ENCODE assay signal across 1 fruit fly cellular context in the genomic region with DNA sequence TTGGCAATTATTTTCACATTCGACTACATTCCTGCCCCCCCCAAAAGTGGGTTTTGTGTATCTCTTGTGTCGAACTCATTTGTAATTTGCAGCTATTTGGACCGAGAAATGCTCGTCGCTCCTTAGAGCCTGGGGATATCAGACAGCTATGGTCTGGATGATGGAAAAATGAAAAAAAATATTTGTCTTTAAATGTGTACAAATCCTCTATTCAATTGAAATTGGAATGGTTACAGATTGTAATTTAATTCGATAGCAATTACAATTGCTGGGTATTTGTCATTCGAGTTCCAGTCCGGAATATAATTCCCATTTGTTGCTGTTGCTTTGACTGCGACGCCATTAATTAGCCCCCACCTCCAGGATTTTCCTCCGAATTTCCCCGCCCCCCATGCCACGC.
TF ChIP-seq lines count a peak whose summit lies in the region.

No protein-coding gene starts in this region.

TF ChIP-seq in whole organism, embryonic, 481 proteins besides CTCF, POLR2A, EP300 and RAD21 (continued from another document):
- no peak for TF ChIP-seq Myb (GFP tag; optimal IDR thresholded peaks at IDR 0.05; lab: Kevin White, UChicago)
- no peak for TF ChIP-seq slp2 (GFP tag; optimal IDR thresholded peaks at IDR 0.05; lab: Kevin White, UChicago)
- no peak for TF ChIP-seq NC2β (GFP tag; optimal IDR thresholded peaks at IDR 0.05; lab: Kevin White, UChicago)
- no peak for TF ChIP-seq CG8944 (GFP tag; optimal IDR thresholded peaks at IDR 0.05; lab: Kevin White, UChicago)
- no peak for TF ChIP-seq tx (GFP tag; optimal IDR thresholded peaks at IDR 0.05; lab: Kevin White, UChicago)
- TF ChIP-seq CG8281 (tag; optimal IDR thresholded peaks at IDR 0.05; lab: Kevin White, UChicago), result no peak
- TF ChIP-seq CG10366 (GFP tag; IDR thresholded peaks at IDR 0.05; lab: Robert Waterston, UW), result peak; percentile 45; the same call in 1 of the 2 replicates
- no peak for TF ChIP-seq gsb-n (tag; optimal IDR thresholded peaks at IDR 0.05; lab: Kevin White, UChicago)
- peak; percentile 79 for TF ChIP-seq CG1603 (tag; optimal IDR thresholded peaks at IDR 0.05; lab: Kevin White, UChicago)
- TF ChIP-seq vvl (GFP tag; IDR thresholded peaks at IDR 0.05; lab: Robert Waterston, UW), result peak; percentile 35; the same call in 1 of the 2 replicates
- TF ChIP-seq CG13123 (GFP tag; optimal IDR thresholded peaks at IDR 0.05; lab: Kevin White, UChicago), result no peak
- no peak for TF ChIP-seq MBD-R2 (GFP tag; IDR thresholded peaks at IDR 0.05; lab: Robert Waterston, UW)
- no peak for TF ChIP-seq ato (GFP tag; IDR thresholded peaks at IDR 0.05; lab: Robert Waterston, UW; ENCODE audit: partially characterized antibody)
- peak; percentile 31; the same call in 1 of the 2 replicates for TF ChIP-seq CG32767 (GFP tag; IDR thresholded peaks at IDR 0.05; lab: Robert Waterston, UW)
- no peak for TF ChIP-seq CG32772 (GFP tag; IDR thresholded peaks at IDR 0.05; lab: Robert Waterston, UW)
- no peak for TF ChIP-seq CG17568 (GFP tag; optimal IDR thresholded peaks at IDR 0.05; lab: Kevin White, UChicago)
- TF ChIP-seq D19B (GFP tag; optimal IDR thresholded peaks at IDR 0.05; lab: Kevin White, UChicago), result peak; percentile 58
- TF ChIP-seq Bgb (GFP tag; IDR thresholded peaks at IDR 0.05; lab: Robert Waterston, UW; ENCODE audit: partially characterized antibody), result no peak
- TF ChIP-seq CG1792 (GFP tag; optimal IDR thresholded peaks at IDR 0.05; lab: Kevin White, UChicago), result no peak
- TF ChIP-seq pnt (GFP tag; optimal IDR thresholded peaks at IDR 0.05; lab: Kevin White, UChicago), result no peak
- no peak for TF ChIP-seq sug (tag; optimal IDR thresholded peaks at IDR 0.05; lab: Kevin White, UChicago)
- TF ChIP-seq CG11560 (tag; IDR thresholded peaks at IDR 0.05; lab: Robert Waterston, UW), result no peak
- no peak for TF ChIP-seq Fer2 (tag; optimal IDR thresholded peaks at IDR 0.05; lab: Kevin White, UChicago)
- no peak for TF ChIP-seq CG3838 (GFP tag; optimal IDR thresholded peaks at IDR 0.05; lab: Kevin White, UChicago)
- TF ChIP-seq CG17385 (GFP tag; optimal IDR thresholded peaks at IDR 0.05; lab: Kevin White, UChicago), result peak; percentile 39
- TF ChIP-seq trh (GFP tag; optimal IDR thresholded peaks at IDR 0.05; lab: Kevin White, UChicago), result no peak
- TF ChIP-seq Ada2b (GFP tag; IDR thresholded peaks at IDR 0.05; lab: Robert Waterston, UW), result peak; percentile 29; the same call in 1 of the 2 replicates
- TF ChIP-seq CrebB (tag; optimal IDR thresholded peaks at IDR 0.05; lab: Kevin White, UChicago), result no peak
- no peak for TF ChIP-seq pan (optimal IDR thresholded peaks at IDR 0.05; lab: Kevin White, UChicago)
- TF ChIP-seq pan (GFP tag; optimal IDR thresholded peaks at IDR 0.05 in 1 of 2, IDR thresholded peaks at IDR 0.05 in 1 of 2), result peak in 1 of 2 experiments; percentile 37
- no peak for TF ChIP-seq Opbp (GFP tag; IDR thresholded peaks at IDR 0.05; lab: Robert Waterston, UW; ENCODE audit: partially characterized antibody)
- no peak for TF ChIP-seq Six4 (GFP tag; optimal IDR thresholded peaks at IDR 0.05; lab: Kevin White, UChicago)
- TF ChIP-seq CG7963 (GFP tag; IDR thresholded peaks at IDR 0.05; lab: Robert Waterston, UW; ENCODE audit: partially characterized antibody), result no peak
- no peak for TF ChIP-seq eve (GFP tag; optimal IDR thresholded peaks at IDR 0.05; lab: Kevin White, UChicago)
- TF ChIP-seq dysf (GFP tag; IDR thresholded peaks at IDR 0.05; lab: Robert Waterston, UW), result peak; percentile 55; the same call in 2 of the 3 replicates
- no peak for TF ChIP-seq mirr (GFP tag; optimal IDR thresholded peaks at IDR 0.05; lab: Kevin White, UChicago)
- no peak for TF ChIP-seq rib (GFP tag; IDR thresholded peaks at IDR 0.05; lab: Robert Waterston, UW)
- TF ChIP-seq zfh1 (GFP tag; IDR thresholded peaks at IDR 0.05; lab: Robert Waterston, UW), result no peak
- no peak for TF ChIP-seq Camta (GFP tag; optimal IDR thresholded peaks at IDR 0.05; lab: Kevin White, UChicago)
- TF ChIP-seq CG17328 (GFP tag; IDR thresholded peaks at IDR 0.05; lab: Robert Waterston, UW), result peak; percentile 63
- TF ChIP-seq CG12942 (GFP tag; optimal IDR thresholded peaks at IDR 0.05; lab: Kevin White, UChicago), result peak; percentile 2
- no peak for TF ChIP-seq vnd (GFP tag; IDR thresholded peaks at IDR 0.05; lab: Robert Waterston, UW; ENCODE audit: partially characterized antibody)
